Worm (Caenorhabditis elegans): ENCODE measurements around the gene nlp-36.
A peak's percentile ranks its signal among the peaks of the same experiment; 100 is the strongest.

Gene nlp-36

DNA sequence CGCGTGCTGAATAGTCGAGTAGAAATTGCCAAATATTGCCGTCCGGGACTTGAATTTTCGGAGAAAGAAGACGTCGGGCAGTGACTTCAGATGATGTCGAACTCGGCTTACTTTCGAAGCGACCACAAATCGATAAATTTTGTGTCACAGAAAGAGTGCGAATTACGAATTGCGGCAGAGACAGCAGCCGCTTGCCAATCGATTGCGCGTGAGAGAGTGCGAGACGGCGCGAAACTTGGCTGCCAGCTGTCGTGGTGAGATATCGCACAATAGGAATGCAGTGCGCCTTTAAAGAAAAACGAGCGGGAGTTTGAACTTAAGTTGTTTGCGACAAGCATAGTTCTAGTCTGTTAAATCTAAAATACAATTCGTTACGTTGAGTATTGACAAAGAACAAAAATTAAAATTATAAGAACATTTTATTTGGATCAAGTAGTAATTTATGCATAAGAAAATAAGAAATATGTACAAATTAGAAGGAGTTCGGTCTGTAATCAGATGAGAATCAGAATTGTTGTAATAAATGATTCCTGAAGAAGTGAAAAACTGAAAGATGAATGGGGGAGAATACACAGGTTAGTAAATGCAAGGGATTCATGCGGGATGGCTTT, 45.0 kb upstream of the nlp-36 start, which contains the start of gene pir-2 (continued):
- TF ChIP-seq snpc-4 (tag; optimal IDR thresholded peaks at IDR 0.05), result no peak
- TF ChIP-seq ceh-39 (tag; optimal IDR thresholded peaks at IDR 0.05), result peak; percentile 93

DNA sequence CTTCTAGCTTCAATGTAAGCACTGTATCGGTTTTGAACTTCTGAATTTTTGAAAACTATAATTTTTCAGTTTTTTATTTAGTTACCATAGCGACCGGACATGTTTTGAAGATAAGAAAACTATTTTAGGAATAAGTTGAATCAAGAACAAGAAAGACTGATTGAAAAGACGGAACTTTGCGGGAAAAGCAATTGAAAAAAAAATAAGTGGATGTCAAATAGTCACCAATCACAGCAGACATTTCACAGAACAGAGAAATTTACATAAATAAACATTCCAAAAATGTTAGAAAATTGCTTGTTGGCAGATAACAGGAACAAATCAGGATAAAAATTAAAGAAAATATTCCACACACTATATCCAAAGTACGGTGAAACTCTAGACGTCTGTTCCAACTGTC, 38.7 kb upstream of the nlp-36 start, which contains the start of gene F54C8.6:
Gene F54C8.6 (minus strand): TSS at position 101 of the 400 bp plus-strand sequence.
- TF ChIP-seq hlh-1 (tag; optimal IDR thresholded peaks at IDR 0.05) (no peak), ceh-43 (GFP tag; optimal IDR thresholded peaks at IDR 0.05) (no peak), M03D4.4 (tag; optimal IDR thresholded peaks at IDR 0.05) (no peak), bed-3 (GFP tag; optimal IDR thresholded peaks at IDR 0.05) (no peak), blmp-1 (tag; optimal IDR thresholded peaks at IDR 0.05) (no peak), ces-1 (GFP tag; optimal IDR thresholded peaks at IDR 0.05) (no peak), unc-120 (tag; optimal IDR thresholded peaks at IDR 0.05; ENCODE audit: poor library complexity, severe bottlenecking) (no peak), nhr-2 (tag; optimal IDR thresholded peaks at IDR 0.05) (no peak)

DNA sequence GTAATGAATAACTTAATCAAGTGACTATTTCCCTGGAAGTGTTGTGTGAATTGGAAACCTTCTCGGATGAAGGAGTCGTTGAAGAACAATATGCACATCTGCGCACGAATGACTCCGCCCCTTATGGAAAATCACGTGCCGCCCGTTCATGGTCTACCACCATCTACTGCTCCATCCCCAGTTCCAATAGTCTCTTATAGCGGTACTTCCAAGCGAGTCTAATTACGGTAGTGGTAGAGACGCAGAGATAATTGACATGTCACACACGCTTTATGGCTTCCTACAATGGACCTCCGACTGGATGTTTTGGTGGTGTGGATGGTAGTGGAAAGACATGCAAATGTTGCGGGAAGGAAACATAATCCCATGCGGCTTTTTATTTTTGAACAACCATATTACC, 37.6 kb upstream of the nlp-36 start:
- TF ChIP-seq blmp-1 (tag; optimal IDR thresholded peaks at IDR 0.05) (no peak), mep-1 (tag; optimal IDR thresholded peaks at IDR 0.05) (peak; percentile 11), nhr-237 (tag; optimal IDR thresholded peaks at IDR 0.05) (no peak), mls-2 (tag; optimal IDR thresholded peaks at IDR 0.05) (peak; percentile 83), cnd-1 (tag; optimal IDR thresholded peaks at IDR 0.05) (peak; percentile 11), lin-32 (GFP tag; optimal IDR thresholded peaks at IDR 0.05) (peak; percentile 5), nhr-28 (tag; optimal IDR thresholded peaks at IDR 0.05) (no peak), mab-5 (tag; optimal IDR thresholded peaks at IDR 0.05) (no peak), ztf-11 (tag; optimal IDR thresholded peaks at IDR 0.05) (peak; percentile 24), sptf-1 (tag; optimal IDR thresholded peaks at IDR 0.05) (peak; percentile 45), nhr-12 (tag; optimal IDR thresholded peaks at IDR 0.05) (no peak), ces-1 (GFP tag; optimal IDR thresholded peaks at IDR 0.05) (peak; percentile 72), nhr-2 (tag; optimal IDR thresholded peaks at IDR 0.05) (peak; percentile 96), ceh-43 (GFP tag; optimal IDR thresholded peaks at IDR 0.05) (peak; percentile 67), lsy-2 (tag; optimal IDR thresholded peaks at IDR 0.05) (peak; percentile 63), unc-120 (tag; optimal IDR thresholded peaks at IDR 0.05; ENCODE audit: poor library complexity, severe bottlenecking) (no peak), snpc-4 (tag; optimal IDR thresholded peaks at IDR 0.05) (no peak), unc-39 (tag; optimal IDR thresholded peaks at IDR 0.05) (peak; percentile 16), ham-2 (GFP tag; optimal IDR thresholded peaks at IDR 0.05) (peak; percentile 76), hlh-1 (tag; optimal IDR thresholded peaks at IDR 0.05) (no peak), elt-3 (tag; optimal IDR thresholded peaks at IDR 0.05) (no peak), M03D4.4 (tag; optimal IDR thresholded peaks at IDR 0.05) (no peak), unc-62 (GFP tag; optimal IDR thresholded peaks at IDR 0.05) (peak; percentile 22), ceh-39 (tag; optimal IDR thresholded peaks at IDR 0.05) (no peak)

DNA sequence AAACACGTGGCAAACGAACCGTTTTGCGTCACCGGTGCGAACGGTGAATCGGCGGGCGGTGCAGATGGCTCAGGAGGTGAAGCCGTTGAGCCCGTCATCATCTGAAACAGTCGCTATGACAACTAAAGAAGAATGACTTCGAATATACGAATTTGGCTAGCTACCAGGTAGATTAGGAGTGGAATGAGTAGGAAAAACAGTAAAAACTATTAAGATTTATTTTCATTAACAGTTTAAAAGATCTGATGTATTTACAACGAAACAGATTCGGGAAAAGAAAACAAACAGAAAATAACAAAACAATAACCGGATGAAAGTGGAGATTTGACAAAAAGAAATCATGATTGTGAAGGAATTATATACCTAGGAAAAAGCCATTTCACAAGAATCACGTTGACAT, 34.6 kb upstream of the nlp-36 start, which contains the start of gene F54C8.7:
Gene F54C8.7 (minus strand): TSS at position 101 of the 400 bp plus-strand sequence.
- TF ChIP-seq lin-13 (tag; optimal IDR thresholded peaks at IDR 0.05) (no peak), drap-1 (GFP tag; optimal IDR thresholded peaks at IDR 0.05) (no peak), lsy-2 (tag; optimal IDR thresholded peaks at IDR 0.05) (no peak), nhr-2 (tag; optimal IDR thresholded peaks at IDR 0.05) (no peak), zip-8 (tag; optimal IDR thresholded peaks at IDR 0.05) (no peak), ceh-39 (tag; optimal IDR thresholded peaks at IDR 0.05) (no peak), lin-32 (GFP tag; optimal IDR thresholded peaks at IDR 0.05) (no peak), flh-1 (GFP tag; optimal IDR thresholded peaks at IDR 0.05) (no peak), mab-5 (tag; optimal IDR thresholded peaks at IDR 0.05) (no peak), tbx-8 (GFP tag; optimal IDR thresholded peaks at IDR 0.05) (no peak), ceh-83 (GFP tag; optimal IDR thresholded peaks at IDR 0.05) (no peak), nhr-76 (tag; optimal IDR thresholded peaks at IDR 0.05) (no peak)

DNA sequence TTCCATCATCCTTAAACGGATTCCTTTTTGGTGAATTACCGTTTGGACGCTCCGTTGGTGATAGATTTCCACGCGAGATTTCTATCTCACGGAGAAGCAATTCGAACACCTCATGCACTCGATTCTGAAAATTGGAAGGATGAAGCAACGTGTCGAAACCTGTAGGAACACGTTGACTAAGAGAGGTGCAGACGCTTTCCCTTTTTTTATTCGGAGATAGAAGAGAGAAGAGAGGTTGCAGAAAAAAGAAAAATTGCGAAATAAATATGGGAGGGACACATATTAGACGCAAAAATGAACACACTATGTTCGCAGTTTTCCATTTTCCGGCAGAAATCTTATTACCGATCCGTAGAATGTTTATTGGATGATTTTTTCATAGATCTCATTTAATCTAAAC, 33.8 kb upstream of the nlp-36 start:
- TF ChIP-seq nhr-28 (tag; optimal IDR thresholded peaks at IDR 0.05) (no peak), nhr-2 (tag; optimal IDR thresholded peaks at IDR 0.05) (no peak), tbx-8 (GFP tag; optimal IDR thresholded peaks at IDR 0.05) (no peak), nhr-12 (tag; optimal IDR thresholded peaks at IDR 0.05) (no peak), flh-1 (GFP tag; optimal IDR thresholded peaks at IDR 0.05) (no peak), blmp-1 (tag; optimal IDR thresholded peaks at IDR 0.05) (no peak), unc-62 (GFP tag; optimal IDR thresholded peaks at IDR 0.05) (no peak), sem-2 (GFP tag; optimal IDR thresholded peaks at IDR 0.05) (no peak), lin-32 (GFP tag; optimal IDR thresholded peaks at IDR 0.05) (no peak), sptf-1 (tag; optimal IDR thresholded peaks at IDR 0.05) (no peak), unc-120 (tag; optimal IDR thresholded peaks at IDR 0.05; ENCODE audit: poor library complexity, severe bottlenecking) (no peak), lsy-2 (tag; optimal IDR thresholded peaks at IDR 0.05) (no peak), cnd-1 (tag; optimal IDR thresholded peaks at IDR 0.05) (no peak), nhr-237 (tag; optimal IDR thresholded peaks at IDR 0.05) (no peak), ces-1 (GFP tag; optimal IDR thresholded peaks at IDR 0.05) (no peak), ham-2 (GFP tag; optimal IDR thresholded peaks at IDR 0.05) (no peak), ceh-39 (tag; optimal IDR thresholded peaks at IDR 0.05) (no peak), unc-39 (tag; optimal IDR thresholded peaks at IDR 0.05) (no peak), elt-1 (tag; optimal IDR thresholded peaks at IDR 0.05; ENCODE audit: borderline replicate concordance, insufficient read depth) (no peak)

All from whole organism, mixed stage, embryonic.